Worm (Caenorhabditis elegans) whole organism, late embryonic: ENCODE measurements around the gene mes-1.

Experiments
- C38D4.7 ChIP-seq: fragments of 200-800 bp; sonication (Bioruptor generic); optimal IDR thresholded peaks from 2 replicates; lab custom pipeline; 2018; ENCODE audit warnings: mild to moderate bottlenecking, missing genetic modification characterization, moderate library complexity, missing compliant biosample characterization
- F13H6.1 ChIP-seq: sonication (generic microtip); optimal IDR thresholded peaks from 2 replicates; lab custom pipeline; 2016; ENCODE audit warnings: missing genetic modification characterization, missing compliant biosample characterization
- K02D7.2 ChIP-seq: sonication (generic microtip); optimal IDR thresholded peaks from 2 replicates; lab custom pipeline; 2017; ENCODE audit warnings: mild to moderate bottlenecking, missing genetic modification characterization, missing compliant biosample characterization
- ama-1 ChIP-seq: fragments of 150-350 bp; optimal IDR thresholded peaks from 2 replicates; lab custom pipeline; 2014
- ceh-14 ChIP-seq: sonication (generic microtip); optimal IDR thresholded peaks from 2 replicates; lab custom pipeline; 2016; ENCODE audit warnings: missing genotype, missing genetic modification characterization, missing compliant biosample characterization
- ceh-19 ChIP-seq: fragments of 200-800 bp; sonication (Bioruptor generic); optimal IDR thresholded peaks from 2 replicates; lab custom pipeline; 2018; ENCODE audit warnings: mild to moderate bottlenecking, missing genetic modification characterization, missing compliant biosample characterization
- ceh-2 ChIP-seq: sonication (generic microtip); optimal IDR thresholded peaks from 2 replicates; lab custom pipeline; 2016; ENCODE audit warnings: missing genotype, missing genetic modification characterization, missing compliant biosample characterization
- ceh-24 ChIP-seq: sonication (generic microtip); optimal IDR thresholded peaks from 2 replicates; lab custom pipeline; 2016; ENCODE audit warnings: mild to moderate bottlenecking, missing genetic modification characterization, missing compliant biosample characterization
- ceh-30 ChIP-seq: fragments of 150-350 bp; optimal IDR thresholded peaks from 2 replicates; lab custom pipeline; 2014; ENCODE audit warnings: missing biosample characterization, missing genetic modification characterization
- ceh-31 ChIP-seq: sonication (generic microtip); optimal IDR thresholded peaks from 2 replicates; lab custom pipeline; 2016; ENCODE audit warnings: missing genetic modification characterization, missing compliant biosample characterization
- ceh-45 ChIP-seq: fragments of 200-800 bp; sonication (Bioruptor generic); IDR thresholded peaks from 2 replicates; pipeline ENCODE4 v1.3.6; 2022; ENCODE audit warnings: missing genetic modification reagents, missing genetic modification characterization, missing compliant biosample characterization
- dmd-4 ChIP-seq: sonication (generic microtip); optimal IDR thresholded peaks from 2 replicates; lab custom pipeline; 2016; ENCODE audit warnings: borderline replicate concordance, missing genetic modification characterization, missing compliant biosample characterization
- elt-2 ChIP-seq: sonication (generic microtip); optimal IDR thresholded peaks from 2 replicates; lab custom pipeline; 2016; ENCODE audit warnings: missing genetic modification reagents, missing genetic modification characterization, missing compliant biosample characterization
- elt-4 ChIP-seq: sonication (generic microtip); optimal IDR thresholded peaks from 2 replicates; lab custom pipeline; 2016; ENCODE audit warnings: missing genetic modification characterization, missing compliant biosample characterization
- ets-4 ChIP-seq: sonication (generic microtip); optimal IDR thresholded peaks from 2 replicates; lab custom pipeline; 2016; ENCODE audit warnings: missing genetic modification characterization, missing compliant biosample characterization
- fkh-10 ChIP-seq: fragments of 150-350 bp; optimal IDR thresholded peaks from 2 replicates; lab custom pipeline; 2014; ENCODE audit warnings: missing biosample characterization, missing genetic modification reagents, missing genetic modification characterization
- hlh-13 ChIP-seq: fragments of 200-800 bp; sonication (Bioruptor generic); optimal IDR thresholded peaks from 2 replicates; lab custom pipeline; 2018; ENCODE audit warnings: mild to moderate bottlenecking, missing genetic modification characterization, missing compliant biosample characterization
- hlh-30 ChIP-seq: sonication (generic microtip); optimal IDR thresholded peaks from 2 replicates; lab custom pipeline; 2017; ENCODE audit warnings: antibody characterized with exemption, missing genetic modification characterization, missing compliant biosample characterization; ENCODE audit not compliant: insufficient read depth
- lim-6 ChIP-seq: sonication (generic microtip); optimal IDR thresholded peaks from 2 replicates; lab custom pipeline; 2016; ENCODE audit warnings: missing genetic modification characterization, missing compliant biosample characterization
- lin-11 ChIP-seq: fragments of 200-800 bp; sonication (Bioruptor generic); optimal IDR thresholded peaks from 2 replicates; lab custom pipeline; 2018; ENCODE audit warnings: mild to moderate bottlenecking, missing genetic modification characterization, missing compliant biosample characterization
- madf-2 ChIP-seq: sonication (generic microtip); optimal IDR thresholded peaks from 2 replicates; lab custom pipeline; 2017; ENCODE audit warnings: missing genetic modification characterization, missing compliant biosample characterization
- mec-3 ChIP-seq: sonication (generic microtip); optimal IDR thresholded peaks from 2 replicates; lab custom pipeline; 2016; ENCODE audit warnings: borderline replicate concordance, missing genetic modification characterization, missing compliant biosample characterization
- nhr-11 ChIP-seq: fragments of 150-350 bp; optimal IDR thresholded peaks from 2 replicates; lab custom pipeline; 2014; ENCODE audit warnings: missing biosample characterization, missing genetic modification characterization
- nhr-232 ChIP-seq: sonication (generic microtip); optimal IDR thresholded peaks from 2 replicates; lab custom pipeline; 2016; ENCODE audit warnings: missing genetic modification characterization, missing compliant biosample characterization
- npax-4 ChIP-seq: sonication (generic microtip); optimal IDR thresholded peaks from 2 replicates; lab custom pipeline; 2016; ENCODE audit warnings: missing genetic modification characterization, missing compliant biosample characterization
- odd-2 ChIP-seq: sonication (generic microtip); optimal IDR thresholded peaks from 2 replicates; lab custom pipeline; 2017; ENCODE audit warnings: antibody characterized with exemption, mild to moderate bottlenecking, missing genetic modification characterization, missing compliant biosample characterization
- pat-9 ChIP-seq: fragments of 200-800 bp; sonication (Bioruptor generic); optimal IDR thresholded peaks from 2 replicates; lab custom pipeline; 2018; ENCODE audit warnings: mild to moderate bottlenecking, missing genetic modification characterization, moderate library complexity, missing compliant biosample characterization
- pha-2 ChIP-seq: sonication (generic microtip); optimal IDR thresholded peaks from 2 replicates; lab custom pipeline; 2017; ENCODE audit warnings: mild to moderate bottlenecking, missing genetic modification characterization, missing compliant biosample characterization
- pha-4 ChIP-seq: fragments of 150-350 bp; optimal IDR thresholded peaks from 2 replicates; lab custom pipeline; 2018; ENCODE audit warnings: missing biosample characterization, missing genetic modification reagents, missing genetic modification characterization
- ref-2 ChIP-seq: sonication (generic microtip); optimal IDR thresholded peaks from 2 replicates; lab custom pipeline; 2016; ENCODE audit warnings: missing genetic modification characterization, missing compliant biosample characterization
- rnt-1 ChIP-seq: sonication (generic microtip); optimal IDR thresholded peaks from 2 replicates; lab custom pipeline; 2016; ENCODE audit warnings: missing genetic modification characterization, missing compliant biosample characterization
- sox-4 ChIP-seq: sonication (generic microtip); optimal IDR thresholded peaks from 2 replicates; lab custom pipeline; 2017; ENCODE audit warnings: mild to moderate bottlenecking, missing genetic modification characterization, inconsistent platforms, missing compliant biosample characterization
- tbx-7 ChIP-seq: sonication (generic microtip); optimal IDR thresholded peaks from 2 replicates; lab custom pipeline; 2016; ENCODE audit warnings: missing genotype, missing genetic modification characterization, missing compliant biosample characterization
- ttx-3 ChIP-seq: sonication (generic microtip); optimal IDR thresholded peaks from 2 replicates; lab custom pipeline; 2016; ENCODE audit warnings: missing genetic modification reagents, missing genetic modification characterization, missing compliant biosample characterization
- unc-3 ChIP-seq, 2 experiments: fragments of 200-800 bp in 1 of 2; sonication (Bioruptor generic) in 1 of 2; sonication (generic microtip) in 1 of 2; conservative IDR thresholded peaks in 1 of 2; optimal IDR thresholded peaks in 1 of 2; 2 replicates each; pipeline versions ENCODE4 v1.3.6 to Lab custom; 2016 to 2022; ENCODE audit warnings: missing compliant biosample characterization in 2 of 2, missing genetic modification characterization in 2 of 2, missing genetic modification reagents in 1 of 2
- unc-42 ChIP-seq: sonication (generic microtip); optimal IDR thresholded peaks from 2 replicates; lab custom pipeline; 2016; ENCODE audit warnings: missing genotype, missing genetic modification characterization, missing compliant biosample characterization
- unc-55 ChIP-seq: sonication (generic microtip); optimal IDR thresholded peaks from 2 replicates; lab custom pipeline; 2017; ENCODE audit warnings: missing biosample characterization, missing genetic modification reagents, missing genetic modification characterization
- unc-86 ChIP-seq: sonication (generic microtip); optimal IDR thresholded peaks from 2 replicates; lab custom pipeline; 2016; ENCODE audit warnings: missing genetic modification characterization, missing compliant biosample characterization

mes-1 gene

DNA sequence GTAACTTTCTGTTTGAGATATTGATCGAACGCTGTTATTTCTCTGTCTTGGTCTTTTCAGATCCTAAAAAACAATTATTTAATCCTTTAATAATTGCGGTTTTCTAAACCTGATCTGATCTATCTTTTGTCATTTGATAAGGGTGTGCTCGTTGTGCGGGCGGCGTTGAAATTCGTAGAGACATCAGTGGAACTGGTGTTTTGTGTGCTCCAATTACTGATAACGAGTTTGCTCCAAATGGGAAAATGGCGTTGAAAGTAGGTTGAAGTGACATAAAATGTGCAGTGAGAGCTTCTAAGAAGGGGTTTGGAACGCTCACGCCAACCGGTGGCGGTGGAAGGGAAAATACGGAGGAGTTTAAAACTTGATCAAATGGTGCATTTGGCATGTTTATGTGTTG is 2.8 kb upstream of the mes-1 start:
- no peak for TF ChIP-seq ceh-19
- TF ChIP-seq K02D7.2: no peak
- TF ChIP-seq ceh-31 (tag; lab: Kevin White, UChicago): no peak
- TF ChIP-seq ceh-45: no peak
- no peak for TF ChIP-seq hlh-30
- TF ChIP-seq ref-2 (tag; lab: Kevin White, UChicago): no peak
- TF ChIP-seq elt-2 (tag; lab: Kevin White, UChicago): no peak
- no peak for TF ChIP-seq unc-42
- TF ChIP-seq madf-2 (tag; lab: Kevin White, UChicago): no peak
- no peak for TF ChIP-seq hlh-13 (GFP tag; lab: Kevin White, UChicago)
- no peak for TF ChIP-seq ets-4 (tag; lab: Kevin White, UChicago)
- TF ChIP-seq ceh-14 (tag; lab: Kevin White, UChicago): no peak
- TF ChIP-seq ttx-3 (tag; lab: Kevin White, UChicago): no peak
- no peak for TF ChIP-seq pha-4 (tag; lab: Kevin White, UChicago)

DNA sequence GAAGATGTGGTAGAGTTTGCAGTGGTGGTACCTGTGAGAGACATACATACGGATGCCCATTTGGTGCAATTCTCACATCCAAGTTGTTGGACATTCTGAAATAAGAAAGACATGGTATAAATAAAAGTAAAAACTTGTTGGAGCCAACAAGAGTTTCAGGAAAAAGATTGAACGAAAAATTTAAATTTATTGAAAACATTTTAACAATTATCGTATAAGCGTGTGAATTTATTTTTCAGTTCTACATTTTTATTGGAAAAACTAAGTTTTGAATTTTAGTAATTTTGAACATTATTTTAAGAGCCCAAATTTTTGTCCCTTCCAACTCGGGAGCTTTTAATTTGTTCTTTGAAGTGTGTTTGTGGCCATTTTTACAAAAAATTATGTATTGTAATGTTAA is 2.4 kb upstream of the mes-1 start, which contains the start of gene F54F7.8:
TSS of gene F54F7.8 (minus strand) at position 101 of the 400 bp plus-strand sequence.
- no peak for TF ChIP-seq lin-11 (tag; lab: Kevin White, UChicago)
- TF ChIP-seq F13H6.1: no peak
- TF ChIP-seq ttx-3 (tag; lab: Kevin White, UChicago): no peak
- no peak for TF ChIP-seq unc-86 (tag; lab: Kevin White, UChicago)
- no peak for TF ChIP-seq ceh-24 (tag; lab: Kevin White, UChicago)
- TF ChIP-seq pat-9: no peak
- TF ChIP-seq mec-3 (tag; lab: Kevin White, UChicago): no peak
- TF ChIP-seq elt-4 (tag; lab: Kevin White, UChicago): no peak
- TF ChIP-seq nhr-232 (tag; lab: Kevin White, UChicago): no peak
- TF ChIP-seq fkh-10 (GFP tag; lab: Kevin White, UChicago): no peak
- TF ChIP-seq rnt-1 (tag; lab: Kevin White, UChicago): no peak
- TF ChIP-seq ama-1 (lab: Kevin White, UChicago): no peak
- no peak for TF ChIP-seq pha-2 (tag; lab: Kevin White, UChicago)
- TF ChIP-seq npax-4 (tag; lab: Kevin White, UChicago): no peak
- TF ChIP-seq elt-2 (tag; lab: Kevin White, UChicago): no peak
- TF ChIP-seq tbx-7 (tag; lab: Kevin White, UChicago): no peak
- TF ChIP-seq sox-4 (tag; lab: Kevin White, UChicago): no peak

DNA sequence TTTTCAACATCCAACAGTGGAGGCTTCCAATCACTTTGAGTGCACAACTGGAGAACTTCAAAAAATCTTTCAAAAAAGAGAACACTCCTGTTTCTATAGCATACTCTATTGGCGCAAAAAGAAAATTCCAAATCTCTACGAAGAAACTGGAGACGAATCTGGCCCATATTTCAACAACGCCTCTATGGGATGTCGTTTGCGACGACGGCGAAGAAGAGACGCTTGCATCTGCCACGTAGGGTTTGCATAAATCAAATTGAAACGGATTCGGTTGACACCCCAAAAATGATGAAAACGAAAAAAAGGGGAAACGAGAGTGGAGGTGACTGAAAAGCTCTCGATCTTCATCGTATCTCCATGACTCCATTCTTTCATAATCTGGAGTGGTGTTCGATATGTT is 1.1 kb upstream of the mes-1 start:
- TF ChIP-seq hlh-30: no peak
- TF ChIP-seq unc-3 (GFP tag; conservative IDR thresholded peaks at IDR 0.05; lab: Robert Waterston, UW): no peak
- TF ChIP-seq unc-3 (tag; optimal IDR thresholded peaks at IDR 0.05; lab: Kevin White, UChicago): no peak
- TF ChIP-seq lin-11 (tag; lab: Kevin White, UChicago): no peak
- TF ChIP-seq ceh-2: no peak
- no peak for TF ChIP-seq unc-55 (GFP tag; lab: Kevin White, UChicago)
- no peak for TF ChIP-seq nhr-11 (tag; lab: Kevin White, UChicago)
- no peak for TF ChIP-seq C38D4.7 (GFP tag; lab: Kevin White, UChicago)
- no peak for TF ChIP-seq ceh-14 (tag; lab: Kevin White, UChicago)
- no peak for TF ChIP-seq odd-2 (tag; lab: Kevin White, UChicago)
- TF ChIP-seq F13H6.1: no peak

DNA sequence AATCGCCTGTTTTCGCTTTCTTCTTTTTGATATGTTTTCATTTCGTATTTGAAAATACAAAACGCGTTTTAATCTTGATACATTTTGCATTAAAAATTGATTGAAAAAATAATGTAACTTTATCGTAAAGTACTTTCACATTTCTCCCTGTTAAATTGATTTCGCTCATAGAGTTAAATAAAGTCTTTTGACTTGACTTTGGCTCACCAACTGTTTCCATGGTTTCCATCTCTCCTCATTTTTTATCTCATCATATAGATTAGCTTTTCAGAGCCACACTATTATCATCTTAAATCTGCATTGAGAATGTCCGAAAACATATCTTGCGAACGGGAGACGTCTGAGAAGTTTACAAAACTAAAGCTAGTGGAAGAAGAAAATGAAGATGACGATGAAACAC is 6.0 kb downstream of the mes-1 start, which contains the start of gene F54F7.10:
TSS of gene F54F7.10 (plus strand) at position 301 of the 400 bp plus-strand sequence.
- TF ChIP-seq ceh-45: no peak
- no peak for TF ChIP-seq ceh-30 (tag; lab: Kevin White, UChicago)
- no peak for TF ChIP-seq dmd-4 (tag; lab: Kevin White, UChicago)
- no peak for TF ChIP-seq lim-6 (tag; lab: Kevin White, UChicago)
- no peak for TF ChIP-seq nhr-11 (tag; lab: Kevin White, UChicago)
